Worm (Caenorhabditis elegans) whole organism, L1 larva: ENCODE measurements around the gene ceh-16.

ENCODE experiments used
- blmp-1 ChIP-seq: fragments of 150-350 bp; optimal IDR thresholded peaks from 2 replicates; lab custom pipeline; 2014; ENCODE audit warnings: missing biosample characterization, missing genetic modification characterization
- elt-3 ChIP-seq, 6 experiments: fragments of 150-350 bp in 1 of 6; sonication (generic microtip); optimal IDR thresholded peaks; 2 replicates each; lab custom pipeline; 2017 to 2018; ENCODE audit warnings: missing biosample characterization in 6 of 6, missing genetic modification characterization in 6 of 6, inconsistent platforms in 1 of 6
- mdl-1 ChIP-seq, 2 experiments: fragments of 150-350 bp; optimal IDR thresholded peaks; 2 replicates each; lab custom pipeline; 2014 to 2017; ENCODE audit warnings: missing biosample characterization in 2 of 2, missing genetic modification characterization in 2 of 2, inconsistent platforms in 1 of 2
- nhr-237 ChIP-seq: fragments of 150-350 bp; optimal IDR thresholded peaks from 2 replicates; lab custom pipeline; 2014; ENCODE audit warnings: missing biosample characterization, missing genetic modification characterization
- nhr-71 ChIP-seq: sonication (generic microtip); optimal IDR thresholded peaks from 2 replicates; lab custom pipeline; 2016; ENCODE audit warnings: mild to moderate bottlenecking, missing genetic modification characterization, moderate library complexity, missing compliant biosample characterization
- tbx-2 ChIP-seq: sonication (generic microtip); optimal IDR thresholded peaks from 2 replicates; lab custom pipeline; 2016; ENCODE audit warnings: missing genetic modification characterization, missing compliant biosample characterization
- unc-130 ChIP-seq: fragments of 150-350 bp; optimal IDR thresholded peaks from 2 replicates; lab custom pipeline; 2017; ENCODE audit warnings: missing biosample characterization, missing genetic modification characterization, inconsistent platforms
- unc-62 ChIP-seq: fragments of 150-350 bp; optimal IDR thresholded peaks from 2 replicates; lab custom pipeline; 2014; ENCODE audit warnings: missing biosample characterization, missing genetic modification reagents, missing genetic modification characterization
- vab-15 ChIP-seq: sonication (generic microtip); optimal IDR thresholded peaks from 2 replicates; lab custom pipeline; 2017; ENCODE audit warnings: missing genotype, mild to moderate bottlenecking, missing genetic modification characterization, missing compliant biosample characterization
- ztf-11 ChIP-seq, 2 experiments: sonication (generic microtip); optimal IDR thresholded peaks; 2 replicates each; lab custom pipeline; 2016 to 2017; ENCODE audit warnings: missing genetic modification characterization in 2 of 2, missing biosample characterization in 1 of 2, missing compliant biosample characterization in 1 of 2

DNA sequence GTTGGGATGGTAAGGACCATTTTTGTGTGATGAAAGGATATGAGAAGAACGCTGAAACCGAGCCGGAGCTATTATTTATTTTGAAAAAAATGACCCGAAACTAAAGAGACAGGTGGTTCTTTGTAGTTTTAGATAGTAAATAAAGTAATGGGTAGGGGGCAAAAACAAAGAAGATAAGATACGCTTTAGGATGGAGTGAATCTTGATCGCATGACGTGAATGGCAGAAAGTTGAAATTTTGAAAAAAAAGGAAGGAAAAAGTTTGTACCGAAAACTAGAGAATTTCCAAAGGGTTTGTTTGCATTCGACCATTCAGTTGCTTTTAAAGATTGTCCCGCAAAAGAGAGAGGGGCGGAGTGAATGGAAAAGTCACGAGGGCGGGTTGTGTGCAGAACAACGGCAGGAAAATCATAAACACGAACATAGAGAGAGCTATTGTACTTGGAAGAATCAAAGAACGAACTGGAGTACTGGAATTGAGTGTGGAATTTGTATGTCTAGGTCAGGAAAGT, 31.4 kb downstream of the ceh-16 start, which contains the start of gene F22B7.9:
- peak; percentile 54 for TF ChIP-seq nhr-71 (tag; lab: Kevin White, UChicago)
- no peak for TF ChIP-seq ztf-11 (tag; optimal IDR thresholded peaks at IDR 0.05; lab: Kevin White, UChicago)
- no peak for TF ChIP-seq unc-130 (tag; lab: Kevin White, UChicago)
- TF ChIP-seq nhr-237 (tag; lab: Kevin White, UChicago): no peak
- TF ChIP-seq vab-15 (tag; lab: Kevin White, UChicago): no peak
- TF ChIP-seq elt-3 (tag; optimal IDR thresholded peaks at IDR 0.05; lab: Kevin White, UChicago): peak in 2 of 6 experiments; percentile 38 to 51
- TF ChIP-seq unc-62 (GFP tag; lab: Kevin White, UChicago): no peak
- peak; percentile 23 for TF ChIP-seq tbx-2 (tag; lab: Kevin White, UChicago)
- TF ChIP-seq mdl-1 (tag; optimal IDR thresholded peaks at IDR 0.05; lab: Kevin White, UChicago): peak in 1 of 2 experiments; percentile 53
- no peak for TF ChIP-seq blmp-1 (tag; lab: Kevin White, UChicago)
